Worm (Caenorhabditis elegans) whole organism, L3 larva: Measurements from ENCODE around the gene Y34F4.3.

Source experiments
- egl-27 ChIP-seq: sonication (generic microtip); optimal IDR thresholded peaks from 4 replicates; lab custom pipeline; 2017; ENCODE audit warnings: missing biosample characterization, missing genetic modification reagents, missing genetic modification characterization
- nhr-77 ChIP-seq: fragments of 150-350 bp; optimal IDR thresholded peaks from 2 replicates; lab custom pipeline; 2014; ENCODE audit warnings: missing biosample characterization, missing genetic modification characterization
- sea-2 ChIP-seq: fragments of 150-350 bp; sonication (generic microtip); optimal IDR thresholded peaks from 4 replicates; lab custom pipeline; 2014; ENCODE audit warnings: missing biosample characterization, missing genetic modification reagents, missing genetic modification characterization
- unc-39 ChIP-seq: sonication (generic microtip); optimal IDR thresholded peaks from 4 replicates; lab custom pipeline; 2017; ENCODE audit warnings: missing biosample characterization, missing genetic modification characterization
- unc-62 ChIP-seq: fragments of 150-350 bp; sonication (generic microtip); optimal IDR thresholded peaks from 4 replicates; lab custom pipeline; 2014; ENCODE audit warnings: missing biosample characterization, missing genetic modification reagents, missing genetic modification characterization
- ztf-11 ChIP-seq: fragments of 150-350 bp; optimal IDR thresholded peaks from 2 replicates; lab custom pipeline; 2014; ENCODE audit warnings: missing biosample characterization, missing genetic modification characterization

- TF ChIP-seq unc-39 (no peak), sea-2 (GFP tag; lab: Kevin White, UChicago) (no peak), egl-27 (tag; lab: Kevin White, UChicago) (no peak), ztf-11 (tag; lab: Kevin White, UChicago) (no peak), nhr-77 (tag; lab: Kevin White, UChicago) (no peak), unc-62 (GFP tag; lab: Kevin White, UChicago) (no peak)
These were observed 17.1 kb downstream of the Y34F4.3 start for ce11 chrIII:998855-999254.
